Worm (Caenorhabditis elegans) whole organism, L3 larva: ENCODE measurements around the gene F33H12.1.
A peak's percentile ranks its signal among the peaks of the same experiment; 100 is the strongest.
"Not testable (repeated sequence)": the region's sequence is repeated elsewhere in the genome, so short reads cannot be mapped to it uniquely, and the experiment has no call there.

ENCODE experiments used
- R02D3.7 ChIP-seq: fragments of 150-350 bp; optimal IDR thresholded peaks from 2 replicates; lab custom pipeline; 2014; ENCODE audit warnings: missing biosample characterization, missing genetic modification characterization
- ZK546.5 ChIP-seq: sonication (generic microtip); optimal IDR thresholded peaks from 2 replicates; lab custom pipeline; 2017; ENCODE audit warnings: missing biosample characterization, missing genetic modification characterization
- aly-2 ChIP-seq: fragments of 150-350 bp; optimal IDR thresholded peaks from 2 replicates; lab custom pipeline; 2014; ENCODE audit warnings: missing biosample characterization, missing genetic modification characterization
- ceh-16 ChIP-seq: sonication (generic microtip); optimal IDR thresholded peaks from 2 replicates; lab custom pipeline; 2017; ENCODE audit warnings: missing biosample characterization, missing genetic modification characterization
- ceh-28 ChIP-seq: fragments of 150-350 bp; optimal IDR thresholded peaks from 2 replicates; lab custom pipeline; 2014; ENCODE audit warnings: missing biosample characterization, missing genetic modification reagents, missing genetic modification characterization
- ceh-82 ChIP-seq: fragments of 150-350 bp; optimal IDR thresholded peaks from 2 replicates; lab custom pipeline; 2014; ENCODE audit warnings: missing biosample characterization, missing genetic modification characterization
- ceh-9 ChIP-seq: sonication (generic microtip); optimal IDR thresholded peaks from 2 replicates; lab custom pipeline; 2018; ENCODE audit warnings: missing biosample characterization, missing genetic modification characterization
- daf-12 ChIP-seq: fragments of 150-350 bp; optimal IDR thresholded peaks from 2 replicates; lab custom pipeline; 2014; ENCODE audit warnings: missing biosample characterization, missing genetic modification reagents, missing genetic modification characterization
- egl-27 ChIP-seq: sonication (generic microtip); optimal IDR thresholded peaks from 4 replicates; lab custom pipeline; 2017; ENCODE audit warnings: missing biosample characterization, missing genetic modification reagents, missing genetic modification characterization
- egl-5 ChIP-seq: fragments of 150-350 bp; optimal IDR thresholded peaks from 2 replicates; lab custom pipeline; 2017; ENCODE audit warnings: missing biosample characterization, missing genetic modification reagents, missing genetic modification characterization, inconsistent platforms
- elt-1 ChIP-seq: fragments of 150-350 bp; optimal IDR thresholded peaks from 2 replicates; lab custom pipeline; 2014; ENCODE audit warnings: missing biosample characterization, missing genetic modification characterization
- elt-3 ChIP-seq, 3 experiments: fragments of 150-350 bp in 1 of 3; sonication (generic microtip) in 2 of 3; optimal IDR thresholded peaks; 2 replicates in 2 of 3; 4 replicates in 1 of 3; lab custom pipeline; 2014 to 2017; ENCODE audit warnings: missing biosample characterization in 3 of 3, missing genetic modification characterization in 3 of 3
- eor-1 ChIP-seq, 2 experiments: fragments of 150-350 bp; optimal IDR thresholded peaks; 2 replicates each; lab custom pipeline; 2014 to 2018; ENCODE audit warnings: missing biosample characterization in 2 of 2, missing genetic modification characterization in 2 of 2
- fkh-2 ChIP-seq: fragments of 150-350 bp; optimal IDR thresholded peaks from 2 replicates; lab custom pipeline; 2014; ENCODE audit warnings: missing biosample characterization, missing genetic modification reagents, missing genetic modification characterization
- fos-1 ChIP-seq: fragments of 150-350 bp; optimal IDR thresholded peaks from 2 replicates; lab custom pipeline; 2014; ENCODE audit warnings: missing biosample characterization, missing genetic modification characterization
- hmg-11 ChIP-seq: sonication (generic microtip); optimal IDR thresholded peaks from 2 replicates; lab custom pipeline; 2016; ENCODE audit warnings: missing genetic modification characterization, missing compliant biosample characterization
- jun-1 ChIP-seq: fragments of 150-350 bp; optimal IDR thresholded peaks from 2 replicates; lab custom pipeline; 2014; ENCODE audit warnings: missing biosample characterization, missing genetic modification reagents, missing genetic modification characterization
- mdl-1 ChIP-seq: fragments of 150-350 bp; optimal IDR thresholded peaks from 2 replicates; lab custom pipeline; 2014; ENCODE audit warnings: missing biosample characterization, missing genetic modification characterization
- nfya-1 ChIP-seq: sonication (generic microtip); optimal IDR thresholded peaks from 2 replicates; lab custom pipeline; 2017; ENCODE audit warnings: missing genetic modification characterization, mild to moderate bottlenecking, missing compliant biosample characterization, antibody characterized with exemption, moderate library complexity; ENCODE audit not compliant: insufficient read depth
- nhr-11 ChIP-seq: fragments of 150-350 bp; optimal IDR thresholded peaks from 2 replicates; lab custom pipeline; 2014; ENCODE audit warnings: missing biosample characterization, missing genetic modification characterization
- nhr-12 ChIP-seq: fragments of 150-350 bp; optimal IDR thresholded peaks from 2 replicates; lab custom pipeline; 2014; ENCODE audit warnings: missing biosample characterization, missing genetic modification characterization
- nhr-23 ChIP-seq: fragments of 150-350 bp; optimal IDR thresholded peaks from 2 replicates; lab custom pipeline; 2014; ENCODE audit warnings: missing biosample characterization, missing genetic modification reagents, missing genetic modification characterization
- nhr-237 ChIP-seq: fragments of 150-350 bp; optimal IDR thresholded peaks from 2 replicates; lab custom pipeline; 2014; ENCODE audit warnings: missing biosample characterization, missing genetic modification characterization
- nhr-25 ChIP-seq: sonication (generic microtip); optimal IDR thresholded peaks from 2 replicates; lab custom pipeline; 2017; ENCODE audit warnings: missing biosample characterization, missing genetic modification characterization
- nhr-28 ChIP-seq: fragments of 150-350 bp; optimal IDR thresholded peaks from 2 replicates; lab custom pipeline; 2014; ENCODE audit warnings: missing biosample characterization, missing genetic modification characterization
- nhr-43 ChIP-seq: sonication (generic microtip); optimal IDR thresholded peaks from 2 replicates; lab custom pipeline; 2016; ENCODE audit warnings: mild to moderate bottlenecking, missing genetic modification characterization, missing compliant biosample characterization; ENCODE audit not compliant: poor library complexity, severe bottlenecking
- nhr-77 ChIP-seq: fragments of 150-350 bp; optimal IDR thresholded peaks from 2 replicates; lab custom pipeline; 2014; ENCODE audit warnings: missing biosample characterization, missing genetic modification characterization
- pha-4 ChIP-seq: fragments of 150-350 bp; optimal IDR thresholded peaks from 2 replicates; lab custom pipeline; 2014; ENCODE audit warnings: missing biosample characterization, missing genetic modification reagents, missing genetic modification characterization
- pqm-1 ChIP-seq: fragments of 150-350 bp; optimal IDR thresholded peaks from 2 replicates; lab custom pipeline; 2017; ENCODE audit warnings: missing biosample characterization, missing genetic modification characterization, inconsistent platforms
- sea-2 ChIP-seq: fragments of 150-350 bp; sonication (generic microtip); optimal IDR thresholded peaks from 4 replicates; lab custom pipeline; 2014; ENCODE audit warnings: missing biosample characterization, missing genetic modification reagents, missing genetic modification characterization
- skn-1 ChIP-seq: fragments of 150-350 bp; optimal IDR thresholded peaks from 2 replicates; lab custom pipeline; 2014; ENCODE audit warnings: missing biosample characterization, missing genetic modification characterization
- snpc-4 ChIP-seq: fragments of 150-350 bp; optimal IDR thresholded peaks from 2 replicates; lab custom pipeline; 2014; ENCODE audit warnings: missing biosample characterization, missing genetic modification characterization
- unc-39 ChIP-seq: sonication (generic microtip); optimal IDR thresholded peaks from 4 replicates; lab custom pipeline; 2017; ENCODE audit warnings: missing biosample characterization, missing genetic modification characterization
- unc-62 ChIP-seq: fragments of 150-350 bp; sonication (generic microtip); optimal IDR thresholded peaks from 4 replicates; lab custom pipeline; 2014; ENCODE audit warnings: missing biosample characterization, missing genetic modification reagents, missing genetic modification characterization
- ztf-11 ChIP-seq: fragments of 150-350 bp; optimal IDR thresholded peaks from 2 replicates; lab custom pipeline; 2014; ENCODE audit warnings: missing biosample characterization, missing genetic modification characterization
- ztf-4 ChIP-seq: fragments of 150-350 bp; optimal IDR thresholded peaks from 2 replicates; lab custom pipeline; 2014; ENCODE audit warnings: missing biosample characterization, missing genetic modification characterization

Gene F33H12.1

DNA sequence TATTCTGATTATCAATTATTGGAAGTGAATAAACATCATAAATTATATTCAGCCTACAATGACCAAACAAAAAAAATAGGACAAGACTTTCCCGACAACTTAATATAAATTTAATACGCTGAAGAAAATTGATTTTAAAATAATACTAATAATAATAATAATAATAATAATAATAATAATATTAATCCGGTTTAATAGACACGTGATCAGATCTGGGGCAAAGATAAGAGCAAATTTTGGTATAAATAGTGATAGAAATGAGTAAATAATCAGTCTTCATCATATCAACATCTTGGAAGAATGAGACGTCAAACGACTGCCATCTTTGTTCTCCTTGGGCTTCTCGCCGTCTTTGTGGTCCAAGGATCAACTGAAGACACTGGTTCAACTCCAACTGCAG lies 18.9 kb downstream of the F33H12.1 start, which contains the start of gene msrp-6:
Gene msrp-6 (plus strand): TSS at position 301 of the 400 bp plus-strand sequence.
- TF ChIP-seq ceh-9, unc-39, ztf-4 (tag; lab: Kevin White, UChicago): not testable (repeated sequence)

DNA sequence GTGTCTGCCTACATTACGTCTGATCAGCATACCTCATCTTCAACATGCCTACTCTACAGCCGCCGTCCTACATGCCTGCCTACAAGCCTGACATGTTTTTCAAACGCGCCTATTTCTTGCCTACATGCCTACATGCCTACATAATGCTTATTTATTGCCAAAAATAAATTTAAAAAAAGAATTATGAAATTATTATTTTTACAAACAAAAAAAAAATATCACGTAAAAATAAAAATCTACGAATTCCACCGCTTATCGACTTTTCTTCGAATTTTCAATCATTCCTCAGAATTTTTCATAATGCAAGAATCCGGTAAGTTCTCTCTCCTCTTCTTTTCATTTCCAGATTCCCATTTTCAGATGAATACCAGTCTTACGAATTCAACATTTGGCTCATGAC lies 22.2 kb downstream of the F33H12.1 start, which contains the start of gene D2062.5:
Gene D2062.5 (plus strand): TSS at position 301 of the 400 bp plus-strand sequence.
- TF ChIP-seq ceh-9 (tag; lab: Kevin White, UChicago) (no peak), snpc-4 (tag; lab: Kevin White, UChicago) (no peak)

DNA sequence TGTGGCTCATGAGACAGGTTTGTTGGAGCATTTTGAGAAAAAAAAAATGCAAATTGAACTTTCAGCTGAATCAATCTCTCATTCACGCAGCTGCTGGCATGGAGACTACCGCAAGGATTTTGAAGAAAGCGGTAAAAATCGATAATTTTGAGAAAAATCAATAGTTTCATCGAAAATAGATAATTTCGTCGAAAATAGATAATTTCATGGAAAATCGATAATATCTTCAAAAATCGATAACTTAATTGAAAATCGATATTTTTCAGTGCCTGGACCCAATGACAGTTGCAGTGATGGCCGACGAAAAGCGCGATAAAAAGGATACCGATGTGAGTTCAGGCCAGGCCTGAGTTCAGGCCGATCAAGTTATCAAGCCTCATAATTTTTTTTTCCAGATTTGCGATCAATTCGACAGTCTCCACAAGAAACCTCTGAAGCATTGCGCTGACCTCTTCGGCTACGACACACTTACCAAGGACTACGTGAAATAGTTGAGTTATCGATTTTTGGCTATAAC lies 22.7 kb downstream of the F33H12.1 start, which contains the start of gene D2062.4:
Gene D2062.4 (plus strand): TSS at position 467 of the 517 bp plus-strand sequence.
- TF ChIP-seq ceh-28 (tag; lab: Kevin White, UChicago): peak; percentile 54

DNA sequence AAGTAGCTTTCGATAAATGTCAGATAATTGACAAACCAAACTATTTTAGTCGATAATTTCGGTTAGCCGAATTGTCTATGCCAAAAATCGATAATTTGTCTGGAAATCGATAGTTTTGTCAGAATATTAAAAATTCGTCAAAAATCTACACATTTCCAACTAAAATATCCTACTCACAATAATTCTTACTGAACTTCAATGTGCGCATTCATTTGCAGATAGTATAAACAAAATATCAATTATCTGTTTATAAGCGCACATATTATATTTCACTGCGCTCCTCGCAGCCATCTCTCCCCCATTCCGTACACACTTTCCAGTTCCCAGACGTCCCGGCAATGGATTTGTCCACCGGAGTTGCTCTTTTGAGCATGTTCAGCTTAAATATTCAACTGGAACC lies 24.5 kb downstream of the F33H12.1 start, which contains the start of gene lgc-28:
Gene lgc-28 (plus strand): TSS at position 301 of the 400 bp plus-strand sequence.
- TF ChIP-seq skn-1 (tag; lab: Kevin White, UChicago): no peak
- TF ChIP-seq egl-5: no peak
- no peak for TF ChIP-seq nhr-12 (tag; lab: Kevin White, UChicago)
- no peak for TF ChIP-seq ceh-82 (tag; lab: Kevin White, UChicago)
- no peak for TF ChIP-seq ztf-4 (tag; lab: Kevin White, UChicago)
- TF ChIP-seq ztf-11 (tag; lab: Kevin White, UChicago): no peak
- no peak for TF ChIP-seq snpc-4 (tag; lab: Kevin White, UChicago)
- TF ChIP-seq elt-3 (tag; optimal IDR thresholded peaks at IDR 0.05; lab: Kevin White, UChicago): no peak
- no peak for TF ChIP-seq nhr-237
- no peak for TF ChIP-seq pha-4
- TF ChIP-seq nhr-25 (tag; lab: Kevin White, UChicago): no peak
- no peak for TF ChIP-seq nhr-43 (tag; lab: Kevin White, UChicago)
- no peak for TF ChIP-seq nhr-28 (tag; lab: Kevin White, UChicago)
- TF ChIP-seq pqm-1 (tag; lab: Kevin White, UChicago): no peak
- no peak for TF ChIP-seq daf-12 (tag; lab: Kevin White, UChicago)
- no peak for TF ChIP-seq nhr-11 (tag; lab: Kevin White, UChicago)
- TF ChIP-seq elt-1 (tag; lab: Kevin White, UChicago): no peak
- no peak for TF ChIP-seq ZK546.5
- no peak for TF ChIP-seq ceh-16 (tag; lab: Kevin White, UChicago)
- no peak for TF ChIP-seq eor-1 (tag; optimal IDR thresholded peaks at IDR 0.05; lab: Kevin White, UChicago)

DNA sequence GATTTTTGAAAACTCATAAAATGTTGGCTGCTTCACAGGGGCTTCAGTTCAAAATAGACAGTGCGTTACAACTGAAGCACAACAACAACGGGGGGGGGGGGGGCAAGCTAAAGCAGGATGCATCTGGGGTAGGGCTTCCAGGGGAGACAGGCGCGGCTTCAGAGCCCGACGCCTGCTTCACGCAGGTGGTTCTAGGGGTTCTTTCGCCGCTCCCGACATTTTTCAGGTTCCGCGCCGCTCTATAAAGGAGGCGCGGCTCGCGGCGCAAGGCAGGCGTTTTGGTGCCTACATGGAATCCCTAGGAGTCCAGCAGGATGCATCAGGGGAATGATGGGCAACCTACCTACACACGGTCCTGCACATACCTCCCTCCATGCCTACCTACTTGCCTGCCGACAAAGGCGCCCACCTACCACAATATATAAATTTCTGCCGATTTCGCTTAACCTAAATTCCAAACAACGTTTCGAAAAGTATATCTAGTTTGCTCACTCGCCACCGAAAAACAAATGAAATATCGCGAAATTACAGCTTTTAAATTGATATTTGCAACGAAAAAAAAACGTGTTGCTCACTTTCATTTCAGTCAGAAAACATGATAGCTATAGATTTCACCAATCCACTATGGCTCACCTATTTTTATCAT lies 27.0 kb downstream of the F33H12.1 start, which contains the start of gene sri-71:
Gene sri-71 (plus strand): TSS at position 596 of the 646 bp plus-strand sequence.
- no peak for TF ChIP-seq fkh-2 (tag; lab: Kevin White, UChicago)
- TF ChIP-seq nhr-77: no peak
- TF ChIP-seq aly-2 (tag; lab: Kevin White, UChicago): no peak
- TF ChIP-seq fos-1: no peak
- no peak for TF ChIP-seq nhr-11 (tag; lab: Kevin White, UChicago)
- TF ChIP-seq hmg-11 (tag; lab: Kevin White, UChicago): no peak
- no peak for TF ChIP-seq nhr-237
- no peak for TF ChIP-seq ceh-82 (tag; lab: Kevin White, UChicago)
- no peak for TF ChIP-seq eor-1 (tag; optimal IDR thresholded peaks at IDR 0.05; lab: Kevin White, UChicago)

DNA sequence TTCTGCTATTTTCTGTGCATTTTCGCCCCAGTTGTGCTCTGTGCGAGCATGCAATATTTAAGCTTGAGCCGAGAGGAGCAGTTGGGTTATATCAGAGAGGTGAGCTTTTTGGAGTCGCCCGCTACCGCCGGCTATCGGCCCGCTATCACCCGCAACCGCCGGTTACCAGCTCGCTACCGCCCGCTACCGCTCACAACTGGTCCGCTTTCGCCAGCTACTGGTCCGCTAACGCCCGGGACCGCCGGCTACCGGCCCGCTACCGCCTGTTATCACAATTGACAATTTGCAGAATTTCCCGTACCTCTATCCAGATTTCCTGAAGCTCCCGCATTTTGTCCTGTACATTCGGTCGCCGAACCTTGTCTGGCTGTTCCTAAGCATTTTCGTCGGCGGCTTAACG lies 28.1 kb downstream of the F33H12.1 start:
- TF ChIP-seq sea-2 (GFP tag; lab: Kevin White, UChicago) (no peak), nhr-23 (tag; lab: Kevin White, UChicago) (no peak), elt-1 (tag; lab: Kevin White, UChicago) (no peak), elt-3 (tag; optimal IDR thresholded peaks at IDR 0.05; lab: Kevin White, UChicago) (no peak), fkh-2 (tag; lab: Kevin White, UChicago) (no peak), unc-62 (GFP tag; lab: Kevin White, UChicago) (no peak), ztf-11 (tag; lab: Kevin White, UChicago) (no peak), ceh-28 (tag; lab: Kevin White, UChicago) (no peak), nhr-28 (tag; lab: Kevin White, UChicago) (no peak), ZK546.5 (no peak), R02D3.7 (tag; lab: Kevin White, UChicago) (no peak), jun-1 (tag; lab: Kevin White, UChicago) (no peak), nfya-1 (no peak), ztf-4 (tag; lab: Kevin White, UChicago) (no peak), ceh-9 (tag; lab: Kevin White, UChicago) (no peak), nhr-237 (no peak), snpc-4 (tag; lab: Kevin White, UChicago) (no peak), egl-27 (tag; lab: Kevin White, UChicago) (no peak), mdl-1 (tag; lab: Kevin White, UChicago) (no peak)
